Fruit fly (Drosophila melanogaster): ENCODE measurements around the gene TSG101.

Gene TSG101

DNA sequence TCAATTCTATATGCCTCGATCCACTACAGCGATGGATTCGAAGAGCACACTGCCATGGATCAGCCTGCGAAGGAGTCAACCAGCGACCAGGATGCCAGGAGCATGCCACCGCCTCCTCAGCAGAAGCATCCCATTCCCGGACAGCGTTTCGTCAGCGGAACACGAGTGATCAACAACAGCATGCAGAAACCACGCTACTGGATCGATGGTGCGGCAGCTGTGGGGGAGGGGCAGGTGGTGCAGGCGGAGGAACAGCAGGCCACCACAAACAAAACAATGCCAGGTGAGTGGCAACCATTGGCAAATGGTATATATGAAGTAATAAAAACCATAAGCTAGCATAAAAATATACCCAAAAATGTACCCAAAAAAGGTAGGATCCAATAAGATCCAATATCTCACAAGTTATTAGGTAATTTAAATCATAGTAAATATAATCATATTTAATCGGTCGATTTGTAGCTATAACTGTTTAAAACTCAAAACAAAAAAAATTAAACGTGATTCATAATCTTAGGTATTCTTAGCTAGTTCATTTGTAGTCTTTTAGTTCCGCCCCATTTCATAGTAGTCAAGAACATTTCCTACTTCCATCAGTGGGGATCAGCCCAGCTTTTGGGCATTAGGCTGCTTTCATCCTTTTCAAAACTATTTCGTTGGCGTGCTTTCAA is 3.6 kb downstream of the TSG101 start, which contains the start of gene CG32161:
Gene CG32161 (plus strand): TSS at position 621 of the 671 bp plus-strand sequence.
- TF ChIP-seq CG14441 (GFP tag; IDR thresholded peaks at IDR 0.05) (no peak), onecut (GFP tag; IDR thresholded peaks at IDR 0.05) (peak; percentile 9; the same call in 1 of the 2 replicates), CG14860 (GFP tag; IDR thresholded peaks at IDR 0.05; ENCODE audit: partially characterized antibody) (no peak), CG2199 (GFP tag; IDR thresholded peaks at IDR 0.05) (no peak), CG17361 (GFP tag; IDR thresholded peaks at IDR 0.05) (no peak), Optix (GFP tag; IDR thresholded peaks at IDR 0.05) (no peak), usp (GFP tag; optimal IDR thresholded peaks at IDR 0.05) (no peak), odd (GFP tag; optimal IDR thresholded peaks at IDR 0.05) (no peak), seq (GFP tag; IDR thresholded peaks at IDR 0.05) (no peak), CG4360 (GFP tag; IDR thresholded peaks at IDR 0.05) (0 out of 2 replicates have a peak, but pooled peaks have one; percentile 24), D (optimal IDR thresholded peaks at IDR 0.05) (peak; percentile 61), D (GFP tag; optimal IDR thresholded peaks at IDR 0.05) (no peak), MESR4 (GFP tag; optimal IDR thresholded peaks at IDR 0.05) (peak; percentile 37), Elba2 (GFP tag; optimal IDR thresholded peaks at IDR 0.05) (no peak), crol (GFP tag; IDR thresholded peaks at IDR 0.05) (peak; percentile 91)

DNA sequence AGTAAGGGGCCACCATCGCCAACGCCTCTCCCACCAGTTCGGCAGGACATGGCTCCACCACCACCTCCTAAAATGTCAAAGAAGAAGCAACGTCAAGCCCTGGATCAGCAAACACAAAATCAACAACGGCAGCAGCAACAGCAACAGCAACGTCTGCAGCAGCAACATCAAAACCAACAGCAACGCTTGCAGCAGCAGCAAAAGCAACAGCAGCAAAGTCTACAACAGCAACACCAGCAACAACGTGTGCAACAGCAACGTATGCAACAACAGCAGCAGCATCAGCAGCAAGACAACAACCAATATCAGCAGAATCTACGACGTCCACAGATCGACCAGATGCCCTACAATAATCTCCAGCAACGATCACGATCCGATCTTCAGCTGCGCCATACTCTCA is 9.5 kb downstream of the TSG101 start:
- TF ChIP-seq bsh (GFP tag; optimal IDR thresholded peaks at IDR 0.05): no peak
- no peak for TF ChIP-seq Sin3A (optimal IDR thresholded peaks at IDR 0.05)
- no peak for TF ChIP-seq Gug (GFP tag; IDR thresholded peaks at IDR 0.05)
- 0 out of 2 replicates have a peak, but pooled peaks have one; percentile 15 for TF ChIP-seq gsb (GFP tag; IDR thresholded peaks at IDR 0.05)

DNA sequence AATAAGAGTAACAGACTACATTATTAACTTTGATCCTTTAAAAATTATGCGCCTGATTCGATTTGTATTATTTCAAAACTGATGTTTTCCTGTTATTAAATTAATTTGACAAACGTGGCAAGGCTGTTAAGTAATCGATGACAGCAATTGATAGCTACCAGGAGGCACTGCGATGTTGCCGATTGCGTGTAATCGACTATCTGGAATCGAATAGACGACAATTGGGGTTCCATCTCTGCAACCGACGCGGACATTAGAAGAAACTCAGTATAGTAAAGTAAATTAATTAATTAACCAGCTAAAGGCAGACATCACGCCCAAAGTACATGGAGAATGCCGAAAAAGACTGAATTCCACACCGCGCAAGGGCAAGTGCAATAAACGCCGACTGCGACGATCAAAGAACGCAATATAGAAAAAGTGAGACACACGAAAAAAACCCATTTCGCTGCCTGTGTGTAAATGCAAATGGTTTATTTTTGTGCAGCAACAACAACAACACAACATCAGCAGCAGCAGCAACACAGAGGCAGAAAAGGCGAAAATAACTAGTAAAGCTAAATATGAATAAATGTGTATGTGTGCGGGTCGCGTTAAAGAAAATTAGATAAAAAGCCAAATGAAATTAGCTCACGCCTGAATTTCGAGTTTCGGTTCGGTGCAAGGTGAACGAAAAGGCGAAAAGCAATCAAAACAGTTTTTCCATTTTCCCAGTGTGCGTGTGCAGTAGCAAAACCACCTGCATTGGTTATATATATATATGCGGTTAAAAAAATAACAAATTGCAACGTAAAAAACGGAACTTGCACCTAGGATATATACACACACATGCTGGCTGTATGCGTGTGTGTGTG is 11.7 kb downstream of the TSG101 start, which contains the start of gene sina:
Gene sina (plus strand): TSS at position 219 of the 854 bp plus-strand sequence.
- TF ChIP-seq CG30020 (tag; optimal IDR thresholded peaks at IDR 0.05) (peak; percentile 85), row (GFP tag; IDR thresholded peaks at IDR 0.05) (peak; percentile 47; the same call in 2 of the 3 replicates), CG9797 (GFP tag; optimal IDR thresholded peaks at IDR 0.05) (peak; percentile 44), pfk (GFP tag; optimal IDR thresholded peaks at IDR 0.05) (peak; percentile 23), CG30403 (GFP tag; optimal IDR thresholded peaks at IDR 0.05) (peak; percentile 26), chinmo (GFP tag; IDR thresholded peaks at IDR 0.05; ENCODE audit: partially characterized antibody) (peak; percentile 79; the same call in 3 of the 4 replicates), CG7372 (GFP tag; IDR thresholded peaks at IDR 0.05) (no peak), Dfd (GFP tag; optimal IDR thresholded peaks at IDR 0.05) (no peak), gt (GFP tag; IDR thresholded peaks at IDR 0.05) (no peak), zfh2 (GFP tag; optimal IDR thresholded peaks at IDR 0.05) (no peak), zen (tag; optimal IDR thresholded peaks at IDR 0.05) (peak; percentile 49), dysf (GFP tag; IDR thresholded peaks at IDR 0.05) (no peak), aop (GFP tag; IDR thresholded peaks at IDR 0.05) (no peak), Nf-YC (tag; optimal IDR thresholded peaks at IDR 0.05) (peak; percentile 56), CG31441 (GFP tag; IDR thresholded peaks at IDR 0.05) (peak; percentile 25; the same call in 1 of the 2 replicates), MESR4 (GFP tag; optimal IDR thresholded peaks at IDR 0.05) (peak; percentile 83), CG15514 (GFP tag; optimal IDR thresholded peaks at IDR 0.05) (peak; percentile 71), CG11560 (tag; IDR thresholded peaks at IDR 0.05) (peak; percentile 99), Abd-B (GFP tag; optimal IDR thresholded peaks at IDR 0.05) (peak; percentile 58), CG6791 (GFP tag; IDR thresholded peaks at IDR 0.05; ENCODE audit: partially characterized antibody) (peak; percentile 90), CG18011 (GFP tag; optimal IDR thresholded peaks at IDR 0.05) (no peak), CG4360 (GFP tag; IDR thresholded peaks at IDR 0.05) (peak; percentile 86), Neu2 (GFP tag; optimal IDR thresholded peaks at IDR 0.05; ENCODE audit: borderline replicate concordance) (peak; percentile 61), dmrt99B (tag; optimal IDR thresholded peaks at IDR 0.05) (no peak), twi (tag; optimal IDR thresholded peaks at IDR 0.05) (no peak), Dbx (GFP tag; IDR thresholded peaks at IDR 0.05) (peak; percentile 41; the same call in 1 of the 3 replicates), CG13424 (tag; optimal IDR thresholded peaks at IDR 0.05) (peak; percentile 35), CG15601 (tag; optimal IDR thresholded peaks at IDR 0.05) (peak; percentile 22)
